Worm (Caenorhabditis elegans): ENCODE results near the gene F42C5.3.

Gene F42C5.3

ce11 chrIV:7237668-7238214 is 49.6 kb downstream of the F42C5.3 start, which contains the start of gene elo-3:
Gene elo-3, plus strand, starts transcription at chrIV:7237718.
- no peak for TF ChIP-seq pax-3 (tag; optimal IDR thresholded peaks at IDR 0.05)
- TF ChIP-seq elt-2 (tag; optimal IDR thresholded peaks at IDR 0.05): peak; percentile 4
- no peak for TF ChIP-seq rnt-1 (tag; optimal IDR thresholded peaks at IDR 0.05)
- no peak for TF ChIP-seq Y116A8C.19 (tag; optimal IDR thresholded peaks at IDR 0.05; ENCODE audit: borderline replicate concordance)
- TF ChIP-seq blmp-1 (tag; optimal IDR thresholded peaks at IDR 0.05): no peak
- no peak for TF ChIP-seq sptf-1 (tag; optimal IDR thresholded peaks at IDR 0.05)

- TF ChIP-seq lin-15B (tag; optimal IDR thresholded peaks at IDR 0.05) (no peak), lsy-2 (tag; optimal IDR thresholded peaks at IDR 0.05) (peak in 1 of 2 experiments; percentile 23), blmp-1 (tag; optimal IDR thresholded peaks at IDR 0.05) (peak; percentile 66)
Measured at ce11 chrIV:7236248-7236772, 51.1 kb downstream of the F42C5.3 start.

Data from whole organism, L1 larva.